Comparison of ENCODE assay signal across 2 worm cellular contexts in genomic region chrIII:4083429-4083828, ce11.
A peak's percentile ranks its signal among the peaks of the same experiment; 100 is the strongest.
TF ChIP-seq lines count a peak whose summit lies in the region.

No protein-coding gene starts in this region.

TF ChIP-seq in whole organism, L4 larva, 104 proteins besides CTCF, POLR2A, EP300 and RAD21:
- TF ChIP-seq egl-43 (GFP tag; IDR thresholded peaks at IDR 0.05; lab: Robert Waterston, UW) (no peak), duxl-1 (tag; optimal IDR thresholded peaks at IDR 0.05; lab: Kevin White, UChicago; ENCODE audit: poor library complexity) (peak; percentile 4), F37D6.2 (tag; optimal IDR thresholded peaks at IDR 0.05; lab: Kevin White, UChicago) (no peak), F26F4.8 (GFP tag; conservative IDR thresholded peaks at IDR 0.05; lab: Robert Waterston, UW) (no peak), aha-1 (tag; lab: Kevin White, UChicago) (peak; percentile 94), F44E2.7 (GFP tag; IDR thresholded peaks at IDR 0.05; lab: Robert Waterston, UW) (no peak), ceh-28 (tag; optimal IDR thresholded peaks at IDR 0.05; lab: Kevin White, UChicago) (no peak), mes-2 (tag; optimal IDR thresholded peaks at IDR 0.05; lab: Kevin White, UChicago; ENCODE audit: poor library complexity, severe bottlenecking) (no peak)
TF ChIP-seq in whole organism, L4 larva: peak in this region for 2.

TF ChIP-seq in whole organism, young adult, 124 proteins besides CTCF, POLR2A, EP300 and RAD21:
- TF ChIP-seq Y53G8AR.9 (GFP tag; conservative IDR thresholded peaks at IDR 0.05; lab: Robert Waterston, UW) (no peak), him-1 (tag; optimal IDR thresholded peaks at IDR 0.05; lab: Kevin White, UChicago) (peak; percentile 31)
